Worm (Caenorhabditis elegans) whole organism, L4 larva: ENCODE measurements around the gene snb-6.
A peak's percentile ranks its signal among the peaks of the same experiment; 100 is the strongest.

Experiments
- Y48G9A.11 ChIP-seq: fragments of 200-800 bp; sonication (Bioruptor generic); IDR thresholded peaks from 2 replicates; pipeline ENCODE4 v1.3.6; 2022; ENCODE audit warnings: missing genetic modification reagents, missing genetic modification characterization, missing compliant biosample characterization
- Y5F2A.4 ChIP-seq: fragments of 200-800 bp; sonication (Bioruptor generic); optimal IDR thresholded peaks from 2 replicates; lab custom pipeline; 2018; ENCODE audit warnings: mild to moderate bottlenecking, missing genetic modification characterization, missing compliant biosample characterization
- ceh-28 ChIP-seq: fragments of 150-350 bp; optimal IDR thresholded peaks from 2 replicates; lab custom pipeline; 2014; ENCODE audit warnings: missing biosample characterization, missing genetic modification reagents, missing genetic modification characterization
- ceh-62 ChIP-seq: sonication (generic microtip); optimal IDR thresholded peaks from 2 replicates; lab custom pipeline; 2017; ENCODE audit warnings: missing biosample characterization, missing genetic modification characterization
- daf-16 ChIP-seq, 3 experiments: sonication (generic microtip); optimal IDR thresholded peaks; 2 replicates each; lab custom pipeline; 2016 to 2017; ENCODE audit warnings: missing genetic modification characterization in 3 of 3, missing genetic modification reagents in 3 of 3, mild to moderate bottlenecking in 2 of 3, missing compliant biosample characterization in 2 of 3, missing biosample characterization in 1 of 3, moderate library complexity in 1 of 3
- dpl-1 ChIP-seq: fragments of 150-350 bp; optimal IDR thresholded peaks from 2 replicates; lab custom pipeline; 2014; ENCODE audit warnings: missing biosample characterization, missing genetic modification reagents, missing genetic modification characterization
- fos-1 ChIP-seq: fragments of 150-350 bp; optimal IDR thresholded peaks from 2 replicates; lab custom pipeline; 2014; ENCODE audit warnings: missing biosample characterization, missing genetic modification characterization
- lin-13 ChIP-seq: fragments of 150-350 bp; optimal IDR thresholded peaks from 2 replicates; lab custom pipeline; 2014; ENCODE audit warnings: missing biosample characterization, missing genetic modification reagents, missing genetic modification characterization
- mep-1 ChIP-seq: fragments of 150-350 bp; sonication (generic microtip); optimal IDR thresholded peaks from 3 replicates; lab custom pipeline; 2014; ENCODE audit warnings: missing biosample characterization, missing genetic modification characterization
- nhr-11 ChIP-seq: fragments of 150-350 bp; optimal IDR thresholded peaks from 2 replicates; lab custom pipeline; 2014; ENCODE audit warnings: missing biosample characterization, missing genetic modification characterization
- pqm-1 ChIP-seq: sonication (generic microtip); optimal IDR thresholded peaks from 2 replicates; lab custom pipeline; 2017; ENCODE audit warnings: missing biosample characterization, missing genetic modification characterization
- saeg-2 ChIP-seq: fragments of 200-800 bp; sonication (Bioruptor generic); IDR thresholded peaks from 2 replicates; pipeline ENCODE4 v1.3.6; 2022; ENCODE audit warnings: missing genetic modification reagents, missing genetic modification characterization, missing compliant biosample characterization
- zag-1 ChIP-seq: fragments of 150-350 bp; optimal IDR thresholded peaks from 2 replicates; lab custom pipeline; 2014; ENCODE audit warnings: missing biosample characterization, missing genetic modification characterization
- zfp-3 ChIP-seq: fragments of 200-800 bp; sonication (Bioruptor generic); conservative IDR thresholded peaks from 2 replicates; pipeline ENCODE4 v1.3.6; 2022; ENCODE audit warnings: missing genetic modification reagents, missing genetic modification characterization, missing compliant biosample characterization

DNA sequence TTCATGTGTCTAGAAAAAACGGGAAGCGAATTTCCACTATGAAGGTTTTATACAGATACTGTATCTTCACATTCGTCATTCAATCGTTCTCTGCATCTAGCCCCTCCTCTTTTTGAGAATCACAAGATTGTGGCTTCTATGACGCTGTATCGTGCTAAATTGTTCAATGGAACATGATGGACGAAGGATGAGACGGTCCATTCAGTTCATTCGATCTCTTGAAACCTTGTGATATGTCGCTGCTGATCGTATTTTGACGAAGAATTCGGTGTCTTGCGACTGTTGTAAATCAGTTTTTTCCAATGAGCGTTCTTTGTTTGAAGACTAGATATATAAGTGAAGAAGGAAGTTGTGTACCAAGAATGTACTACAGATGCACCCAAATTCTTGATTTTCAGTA is 45.8 kb downstream of the snb-6 start:
- TF ChIP-seq zfp-3 (GFP tag; lab: Robert Waterston, UW) (no peak), ceh-28 (tag; lab: Kevin White, UChicago) (no peak), zag-1 (tag; lab: Kevin White, UChicago) (no peak), Y48G9A.11 (no peak), Y5F2A.4 (no peak), daf-16 (GFP tag; optimal IDR thresholded peaks at IDR 0.05; lab: Kevin White, UChicago) (no peak), daf-16 (tag; optimal IDR thresholded peaks at IDR 0.05; lab: Kevin White, UChicago) (no peak), lin-13 (GFP tag; lab: Kevin White, UChicago) (no peak), ceh-62 (tag; lab: Kevin White, UChicago) (no peak), nhr-11 (tag; lab: Kevin White, UChicago) (peak; percentile 18), mep-1 (tag; lab: Kevin White, UChicago) (no peak), dpl-1 (GFP tag; lab: Kevin White, UChicago) (no peak), saeg-2 (GFP tag; lab: Robert Waterston, UW) (no peak), pqm-1 (tag; lab: Kevin White, UChicago) (no peak), fos-1 (tag; lab: Kevin White, UChicago) (no peak)
